Fruit fly (Drosophila melanogaster) whole organism, embryonic: Measurements from ENCODE around the gene CG33934.
A peak's percentile ranks its signal among the peaks of the same experiment; 100 is the strongest.

Experiments
- Ada2b ChIP-seq: fragments of 200-800 bp; sonication (Bioruptor generic); IDR thresholded peaks from 2 replicates; pipeline ENCODE4 v1.3.6; 2022; ENCODE audit warnings: missing biosample characterization, missing genetic modification characterization
- CG10267 ChIP-seq: fragments of 200-800 bp; sonication (Bioruptor generic); optimal IDR thresholded peaks from 2 replicates; lab custom pipeline; 2018; ENCODE audit warnings: missing biosample characterization, mild to moderate bottlenecking, missing genetic modification characterization, moderate library complexity
- CG11247 ChIP-seq: fragments of 200-800 bp; sonication (Bioruptor generic); IDR thresholded peaks from 2 replicates; pipeline ENCODE4 v1.3.6; 2022; ENCODE audit warnings: missing biosample characterization, missing genetic modification characterization
- CG11695 ChIP-seq: fragments of 200-800 bp; sonication (Bioruptor generic); IDR thresholded peaks from 3 replicates; pipeline ENCODE4 v1.3.6; 2022; ENCODE audit warnings: missing biosample characterization, missing genetic modification characterization
- CG12104 ChIP-seq: fragments of 200-800 bp; sonication (Bioruptor generic); optimal IDR thresholded peaks from 3 replicates; lab custom pipeline; 2016; ENCODE audit warnings: missing biosample characterization, missing genetic modification characterization
- CG12769 ChIP-seq: fragments of 200-800 bp; sonication (Bioruptor generic); optimal IDR thresholded peaks from 2 replicates; lab custom pipeline; 2019; ENCODE audit warnings: missing biosample characterization, mild to moderate bottlenecking, missing genetic modification characterization, moderate library complexity
- CG14050 ChIP-seq: fragments of 200-800 bp; sonication (Bioruptor generic); IDR thresholded peaks from 3 replicates; pipeline ENCODE4 v1.3.6; 2022; ENCODE audit warnings: missing biosample characterization, missing genetic modification characterization
- CG1603 ChIP-seq: fragments of 200-800 bp; sonication (Bioruptor generic); optimal IDR thresholded peaks from 2 replicates; lab custom pipeline; 2019; ENCODE audit warnings: missing biosample characterization, mild to moderate bottlenecking, missing genetic modification characterization, moderate library complexity
- CG18476 ChIP-seq: fragments of 200-800 bp; sonication (Bioruptor generic); optimal IDR thresholded peaks from 2 replicates; lab custom pipeline; 2016; ENCODE audit warnings: missing biosample characterization, mild to moderate bottlenecking, missing genetic modification characterization
- CG2120 ChIP-seq: fragments of 200-800 bp; sonication (Bioruptor generic); optimal IDR thresholded peaks from 3 replicates; lab custom pipeline; 2016; ENCODE audit warnings: missing biosample characterization, missing genetic modification characterization
- CG2712 ChIP-seq: fragments of 200-800 bp; optimal IDR thresholded peaks from 3 replicates; lab custom pipeline; 2019; ENCODE audit warnings: missing biosample characterization, mild to moderate bottlenecking, missing genetic modification characterization, moderate library complexity
- CG34224 ChIP-seq: fragments of 200-800 bp; sonication (Bioruptor generic); IDR thresholded peaks from 3 replicates; pipeline ENCODE4 v1.3.6; 2022; ENCODE audit warnings: missing biosample characterization, missing genetic modification characterization; ENCODE audit not compliant: partially characterized antibody
- CG3726 ChIP-seq: fragments of 200-800 bp; sonication (Bioruptor generic); IDR thresholded peaks from 3 replicates; pipeline ENCODE4, ENCODE4 v1.3.6; 2022; ENCODE audit warnings: missing biosample characterization, missing genetic modification characterization
- CG42726 ChIP-seq: fragments of 200-800 bp; sonication (Bioruptor generic); IDR thresholded peaks from 2 replicates; pipeline ENCODE4 v1.3.6; 2022; ENCODE audit warnings: missing biosample characterization, missing genetic modification characterization; ENCODE audit not compliant: partially characterized antibody
- CG5245 ChIP-seq: fragments of 200-800 bp; sonication (Bioruptor generic); optimal IDR thresholded peaks from 3 replicates; lab custom pipeline; 2016; ENCODE audit warnings: missing biosample characterization, missing genetic modification characterization
- CG6654 ChIP-seq: fragments of 200-800 bp; sonication (Bioruptor generic); optimal IDR thresholded peaks from 2 replicates; lab custom pipeline; 2017; ENCODE audit warnings: missing biosample characterization, mild to moderate bottlenecking, missing genetic modification characterization
- CG7372 ChIP-seq: fragments of 200-800 bp; sonication (Bioruptor generic); IDR thresholded peaks from 2 replicates; pipeline ENCODE4 v1.3.6; 2022; ENCODE audit warnings: missing biosample characterization, missing genetic modification characterization
- CG7987 ChIP-seq: fragments of 200-800 bp; sonication (Bioruptor generic); optimal IDR thresholded peaks from 2 replicates; lab custom pipeline; 2018; ENCODE audit warnings: missing biosample characterization, mild to moderate bottlenecking, missing genetic modification characterization, moderate library complexity
- CG9797 ChIP-seq: fragments of 200-800 bp; sonication (Bioruptor generic); optimal IDR thresholded peaks from 3 replicates; lab custom pipeline; 2018; ENCODE audit warnings: missing biosample characterization, mild to moderate bottlenecking, missing genetic modification characterization
- Gug ChIP-seq: fragments of 200-800 bp; sonication (Bioruptor generic); IDR thresholded peaks from 4 replicates; pipeline ENCODE4 v1.3.6; 2022; ENCODE audit warnings: missing biosample characterization, missing genetic modification characterization
- HLH54F ChIP-seq: fragments of 200-800 bp; sonication (Bioruptor generic); optimal IDR thresholded peaks from 3 replicates; lab custom pipeline; 2016; ENCODE audit warnings: missing biosample characterization, missing genetic modification characterization
- Jarid2 ChIP-seq: fragments of 200-800 bp; sonication (Bioruptor generic); optimal IDR thresholded peaks from 3 replicates; lab custom pipeline; 2017; ENCODE audit warnings: mild to moderate bottlenecking, missing biosample characterization, missing genetic modification reagents, missing genetic modification characterization
- Kr ChIP-seq: fragments of 200-800 bp; sonication (Bioruptor generic); optimal IDR thresholded peaks from 2 replicates; lab custom pipeline; 2017; ENCODE audit warnings: missing biosample characterization, mild to moderate bottlenecking, missing genetic modification characterization
- NK7.1 ChIP-seq: fragments of 200-800 bp; sonication (Bioruptor generic); optimal IDR thresholded peaks from 3 replicates; lab custom pipeline; 2016; ENCODE audit warnings: missing biosample characterization, missing genetic modification characterization
- NfI ChIP-seq: fragments of 200-800 bp; sonication (Bioruptor generic); optimal IDR thresholded peaks from 3 replicates; lab custom pipeline; 2018; ENCODE audit warnings: missing biosample characterization, mild to moderate bottlenecking, missing genetic modification characterization, moderate library complexity
- Oli ChIP-seq: fragments of 200-800 bp; sonication (Bioruptor generic); optimal IDR thresholded peaks from 2 replicates; lab custom pipeline; 2018; ENCODE audit warnings: missing biosample characterization, mild to moderate bottlenecking, missing genetic modification characterization, moderate library complexity
- Ptx1 ChIP-seq: fragments of 200-800 bp; sonication (Bioruptor generic); IDR thresholded peaks from 2 replicates; pipeline ENCODE4 v1.3.6; 2022; ENCODE audit warnings: missing biosample characterization, missing genetic modification characterization
- Rfx ChIP-seq: fragments of 200-800 bp; sonication (Bioruptor generic); IDR thresholded peaks from 2 replicates; pipeline ENCODE4 v1.3.6; 2022; ENCODE audit warnings: missing biosample characterization, missing genetic modification characterization
- Ssrp ChIP-seq: fragments of 200-800 bp; sonication (Bioruptor generic); optimal IDR thresholded peaks from 2 replicates; lab custom pipeline; 2018; ENCODE audit warnings: missing biosample characterization, mild to moderate bottlenecking, missing genetic modification characterization, moderate library complexity
- Tbp ChIP-seq: fragments of >200 bp; optimal IDR thresholded peaks from 2 replicates; lab custom pipeline; 2018; ENCODE audit warnings: missing biosample characterization, missing genetic modification characterization
- al ChIP-seq: fragments of 200-800 bp; sonication (Bioruptor generic); IDR thresholded peaks from 2 replicates; pipeline ENCODE4 v1.3.6; 2022; ENCODE audit warnings: missing biosample characterization, missing genetic modification characterization
- ap ChIP-seq: fragments of 200-800 bp; sonication (Bioruptor generic); IDR thresholded peaks from 2 replicates; pipeline ENCODE4 v1.3.6; 2022; ENCODE audit warnings: missing biosample characterization, missing genetic modification characterization
- az2 ChIP-seq: fragments of 200-800 bp; sonication (Bioruptor generic); optimal IDR thresholded peaks from 3 replicates; lab custom pipeline; 2016; ENCODE audit warnings: missing biosample characterization, missing genetic modification characterization
- bbx ChIP-seq: fragments of 200-800 bp; sonication (Bioruptor generic); IDR thresholded peaks from 2 replicates; pipeline ENCODE4 v1.3.6; 2022; ENCODE audit warnings: missing biosample characterization, missing genetic modification characterization; ENCODE audit not compliant: partially characterized antibody
- crc ChIP-seq: fragments of 200-800 bp; sonication (Bioruptor generic); optimal IDR thresholded peaks from 2 replicates; lab custom pipeline; 2016; ENCODE audit warnings: missing biosample characterization, missing genetic modification characterization
- dpn ChIP-seq, 2 experiments: fragments of 200-800 bp; sonication (Bioruptor generic); optimal IDR thresholded peaks; 3 replicates each; lab custom pipeline; 2016; ENCODE audit warnings: missing biosample characterization in 2 of 2, missing genetic modification characterization in 2 of 2
- eve ChIP-seq, 2 experiments: fragments of >200 bp; optimal IDR thresholded peaks; 2 replicates each; lab custom pipeline; 2017; ENCODE audit warnings: missing biosample characterization in 2 of 2, missing genetic modification characterization in 2 of 2
- gfzf ChIP-seq: fragments of 200-800 bp; sonication (Bioruptor generic); optimal IDR thresholded peaks from 2 replicates; lab custom pipeline; 2016; ENCODE audit warnings: missing biosample characterization, mild to moderate bottlenecking, missing genetic modification characterization, moderate library complexity
- hth ChIP-seq: fragments of >200 bp; optimal IDR thresholded peaks from 2 replicates; lab custom pipeline; 2017; ENCODE audit warnings: inconsistent platforms
- jumu ChIP-seq: fragments of 200-800 bp; sonication (Bioruptor generic); optimal IDR thresholded peaks from 3 replicates; lab custom pipeline; 2016; ENCODE audit warnings: missing biosample characterization, missing genetic modification characterization
- nom ChIP-seq: fragments of 200-800 bp; sonication (Bioruptor generic); optimal IDR thresholded peaks from 2 replicates; lab custom pipeline; 2017; ENCODE audit warnings: missing biosample characterization, missing genetic modification characterization, mild to moderate bottlenecking, moderate library complexity, missing genetic modification reagents
- peb ChIP-seq: fragments of 200-800 bp; sonication (Bioruptor generic); IDR thresholded peaks from 2 replicates; pipeline ENCODE4 v1.3.6; 2022; ENCODE audit warnings: missing biosample characterization, missing genetic modification characterization
- pfk ChIP-seq: fragments of 200-800 bp; sonication (Bioruptor generic); optimal IDR thresholded peaks from 2 replicates; lab custom pipeline; 2018; ENCODE audit warnings: missing biosample characterization, mild to moderate bottlenecking, missing genetic modification characterization, moderate library complexity
- sens ChIP-seq: fragments of 200-800 bp; sonication (Bioruptor generic); peaks from one replicate; lab custom pipeline; 2016; ENCODE audit warnings: missing biosample characterization, missing genetic modification characterization
- sens-2 ChIP-seq: fragments of 200-800 bp; sonication (Bioruptor generic); IDR thresholded peaks from 2 replicates; pipeline ENCODE4 v1.3.6; 2022; ENCODE audit warnings: missing biosample characterization, missing genetic modification characterization
- so ChIP-seq: fragments of 200-800 bp; sonication (Bioruptor generic); IDR thresholded peaks from 3 replicates; pipeline ENCODE4 v1.3.6; 2022; ENCODE audit warnings: missing biosample characterization, missing genetic modification characterization
- unc-4 ChIP-seq: fragments of 200-800 bp; sonication (Bioruptor generic); IDR thresholded peaks from 2 replicates; pipeline ENCODE4 v1.3.6; 2022; ENCODE audit warnings: missing biosample characterization, missing genetic modification characterization; ENCODE audit not compliant: partially characterized antibody
- wek ChIP-seq: fragments of 200-800 bp; sonication (Bioruptor generic); optimal IDR thresholded peaks from 3 replicates; lab custom pipeline; 2018; ENCODE audit warnings: missing biosample characterization, mild to moderate bottlenecking, missing genetic modification characterization, moderate library complexity
- wor ChIP-seq: fragments of 200-800 bp; sonication (Bioruptor generic); IDR thresholded peaks from 2 replicates; pipeline ENCODE4 v1.3.6; 2022; ENCODE audit warnings: missing biosample characterization, missing genetic modification characterization
- yki ChIP-seq: fragments of >200 bp; optimal IDR thresholded peaks from 3 replicates; lab custom pipeline; 2018
- zen ChIP-seq: fragments of 200-800 bp; sonication (Bioruptor generic); optimal IDR thresholded peaks from 3 replicates; lab custom pipeline; 2018; ENCODE audit warnings: missing biosample characterization, mild to moderate bottlenecking, missing genetic modification characterization, moderate library complexity

Gene CG33934

dm6 chr3R:20021152-20021769 lies 21.3 kb upstream of the CG33934 start, which contains the start of the genes PIG-L and psidin (continued):
- TF ChIP-seq nom (GFP tag; lab: Kevin White, UChicago) (no peak), Ptx1 (GFP tag; lab: Robert Waterston, UW) (peak; percentile 88), CG10267 (peak; percentile 63), unc-4 (GFP tag; lab: Robert Waterston, UW) (peak; percentile 88), Tbp (GFP tag; lab: Kevin White, UChicago) (no peak), CG6654 (GFP tag; lab: Kevin White, UChicago) (peak; percentile 18), hth (lab: Kevin White, UChicago) (no peak), bbx (GFP tag; lab: Robert Waterston, UW) (peak; percentile 95), HLH54F (GFP tag; lab: Kevin White, UChicago) (peak; percentile 85), crc (GFP tag; lab: Kevin White, UChicago) (peak; percentile 30), CG11247 (peak; percentile 60; the same call in 1 of the 2 replicates), CG12769 (no peak), CG5245 (GFP tag; lab: Kevin White, UChicago) (peak; percentile 41), Rfx (GFP tag; lab: Robert Waterston, UW) (peak; percentile 80), CG14050 (GFP tag; lab: Robert Waterston, UW) (no peak; the same call in 1 of the 3 replicates), Ada2b (GFP tag; lab: Robert Waterston, UW) (peak; percentile 53), wor (GFP tag; lab: Robert Waterston, UW) (peak; percentile 55), Kr (GFP tag; lab: Kevin White, UChicago) (no peak), CG7372 (peak; percentile 39), al (GFP tag; lab: Robert Waterston, UW) (peak; percentile 56), CG18476 (GFP tag; lab: Kevin White, UChicago) (peak; percentile 24), eve (GFP tag; optimal IDR thresholded peaks at IDR 0.05; lab: Kevin White, UChicago) (no peak), pfk (GFP tag; lab: Kevin White, UChicago) (no peak), yki (lab: Kevin White, UChicago) (no peak), jumu (GFP tag; lab: Kevin White, UChicago) (peak; percentile 57), CG9797 (GFP tag; lab: Kevin White, UChicago) (peak; percentile 26), Ssrp (tag; lab: Kevin White, UChicago) (peak; percentile 85), CG11695 (GFP tag; lab: Robert Waterston, UW) (peak; percentile 71), dpn (GFP tag; optimal IDR thresholded peaks at IDR 0.05; lab: Kevin White, UChicago) (peak; percentile 81 to 85), zen (peak; percentile 80), CG3726 (no peak), CG2120 (GFP tag; lab: Kevin White, UChicago) (peak; percentile 93), Jarid2 (GFP tag; lab: Kevin White, UChicago) (no peak), sens (peak; percentile 97), CG42726 (GFP tag; lab: Robert Waterston, UW) (peak; percentile 85), CG34224 (GFP tag; lab: Robert Waterston, UW) (peak; percentile 96), wek (GFP tag; lab: Kevin White, UChicago) (peak; percentile 93), peb (GFP tag; lab: Robert Waterston, UW) (no peak), CG2712 (tag; lab: Kevin White, UChicago) (peak; percentile 91), so (GFP tag; lab: Robert Waterston, UW) (no peak; the same call in 2 of the 3 replicates), CG12104 (GFP tag; lab: Kevin White, UChicago) (peak; percentile 78), Gug (GFP tag; lab: Robert Waterston, UW) (peak; percentile 63; the same call in 2 of the 4 replicates), CG1603 (tag; lab: Kevin White, UChicago) (peak; percentile 83), CG7987 (GFP tag; lab: Kevin White, UChicago) (no peak), ap (GFP tag; lab: Robert Waterston, UW) (no peak), gfzf (peak; percentile 28), sens-2 (no peak), az2 (GFP tag; lab: Kevin White, UChicago) (peak; percentile 88), NK7.1 (GFP tag; lab: Kevin White, UChicago) (peak; percentile 52), NfI (GFP tag; lab: Kevin White, UChicago) (peak; percentile 82), Oli (tag; lab: Kevin White, UChicago) (peak; percentile 82)
